Fruit fly (Drosophila melanogaster): ENCODE measurements around the gene mbo.

dm6 chr3R:12634617-12635016 is 44.2 kb downstream of the mbo start, which contains the start of gene CG11598:
- TF ChIP-seq CTCF (optimal IDR thresholded peaks at IDR 0.05) (no peak), CG8478 (optimal IDR thresholded peaks at IDR 0.05) (no peak)

Data from S2 (cell line).